Worm (Caenorhabditis elegans) whole organism, L2 larva: Measurements from ENCODE around the gene ins-6.
"Not testable (repeated sequence)": the region's sequence is repeated elsewhere in the genome, so short reads cannot be mapped to it uniquely, and the experiment has no call there.

ENCODE experiments used
- C34F6.9 ChIP-seq: fragments of 150-350 bp; optimal IDR thresholded peaks from 2 replicates; lab custom pipeline; 2014; ENCODE audit warnings: missing biosample characterization, missing genetic modification characterization
- F13H6.1 ChIP-seq: sonication (generic microtip); optimal IDR thresholded peaks from 2 replicates; lab custom pipeline; 2016; ENCODE audit warnings: missing genetic modification characterization, missing compliant biosample characterization
- R02D3.7 ChIP-seq: fragments of 150-350 bp; optimal IDR thresholded peaks from 2 replicates; lab custom pipeline; 2014; ENCODE audit warnings: missing biosample characterization, missing genetic modification characterization
- alr-1 ChIP-seq: fragments of 150-350 bp; optimal IDR thresholded peaks from 2 replicates; lab custom pipeline; 2014; ENCODE audit warnings: missing biosample characterization, missing genetic modification characterization
- aly-2 ChIP-seq: fragments of 150-350 bp; optimal IDR thresholded peaks from 2 replicates; lab custom pipeline; 2014; ENCODE audit warnings: missing biosample characterization, missing genetic modification characterization
- ama-1 ChIP-seq: fragments of 150-350 bp; optimal IDR thresholded peaks from 2 replicates; lab custom pipeline; 2018; ENCODE audit warnings: inconsistent platforms
- blmp-1 ChIP-seq: sonication (generic microtip); optimal IDR thresholded peaks from 2 replicates; lab custom pipeline; 2017; ENCODE audit warnings: missing genetic modification characterization, mild to moderate bottlenecking, missing compliant biosample characterization, antibody characterized with exemption, moderate library complexity; ENCODE audit not compliant: insufficient read depth
- ceh-16 ChIP-seq: fragments of 150-350 bp; optimal IDR thresholded peaks from 2 replicates; lab custom pipeline; 2014; ENCODE audit warnings: missing biosample characterization, missing genetic modification characterization
- ceh-82 ChIP-seq: fragments of 150-350 bp; optimal IDR thresholded peaks from 2 replicates; lab custom pipeline; 2014; ENCODE audit warnings: missing biosample characterization, missing genetic modification characterization
- dmd-4 ChIP-seq: sonication (generic microtip); optimal IDR thresholded peaks from 2 replicates; lab custom pipeline; 2017; ENCODE audit warnings: missing biosample characterization, missing genetic modification characterization
- egl-27 ChIP-seq: sonication (generic microtip); optimal IDR thresholded peaks from 3 replicates; lab custom pipeline; 2017; ENCODE audit warnings: missing biosample characterization, missing genetic modification reagents, missing genetic modification characterization
- elt-1 ChIP-seq: fragments of 150-350 bp; optimal IDR thresholded peaks from 2 replicates; lab custom pipeline; 2014; ENCODE audit warnings: missing biosample characterization, missing genetic modification characterization
- elt-3 ChIP-seq: sonication (generic microtip); optimal IDR thresholded peaks from 2 replicates; lab custom pipeline; 2017; ENCODE audit warnings: missing biosample characterization, missing genetic modification characterization
- fos-1 ChIP-seq: fragments of 150-350 bp; optimal IDR thresholded peaks from 2 replicates; lab custom pipeline; 2014; ENCODE audit warnings: missing biosample characterization, missing genetic modification characterization
- gmeb-1 ChIP-seq: fragments of 150-350 bp; optimal IDR thresholded peaks from 2 replicates; lab custom pipeline; 2014; ENCODE audit warnings: missing biosample characterization, missing genetic modification characterization
- lin-11 ChIP-seq: fragments of 150-350 bp; sonication (generic microtip); optimal IDR thresholded peaks from 2 replicates; lab custom pipeline; 2014; ENCODE audit warnings: missing biosample characterization, missing genetic modification characterization, inconsistent platforms, mixed read lengths
- lin-13 ChIP-seq: fragments of 150-350 bp; optimal IDR thresholded peaks from 2 replicates; lab custom pipeline; 2014; ENCODE audit warnings: missing biosample characterization, missing genetic modification reagents, missing genetic modification characterization
- lin-39 ChIP-seq: fragments of 150-350 bp; optimal IDR thresholded peaks from 2 replicates; lab custom pipeline; 2014; ENCODE audit warnings: missing biosample characterization, missing genetic modification reagents, missing genetic modification characterization
- lsy-2 ChIP-seq, 2 experiments: fragments of 150-350 bp in 1 of 2; sonication (generic microtip) in 1 of 2; optimal IDR thresholded peaks; 2 replicates each; lab custom pipeline; 2014 to 2017; ENCODE audit warnings: missing biosample characterization in 2 of 2, missing genetic modification characterization in 2 of 2
- mab-5 ChIP-seq: fragments of 150-350 bp; optimal IDR thresholded peaks from 2 replicates; lab custom pipeline; 2014; ENCODE audit warnings: missing biosample characterization, missing genetic modification characterization
- mbf-1 ChIP-seq: sonication (generic microtip); optimal IDR thresholded peaks from 2 replicates; lab custom pipeline; 2017; ENCODE audit warnings: missing biosample characterization, missing genetic modification characterization
- mdl-1 ChIP-seq, 2 experiments: fragments of 150-350 bp in 1 of 2; sonication (generic microtip) in 1 of 2; optimal IDR thresholded peaks; 2 replicates each; lab custom pipeline; 2017; ENCODE audit warnings: missing biosample characterization in 2 of 2, missing genetic modification characterization in 2 of 2
- nhr-11 ChIP-seq: fragments of 150-350 bp; optimal IDR thresholded peaks from 2 replicates; lab custom pipeline; 2014; ENCODE audit warnings: missing biosample characterization, missing genetic modification characterization
- nhr-12 ChIP-seq: fragments of 150-350 bp; optimal IDR thresholded peaks from 2 replicates; lab custom pipeline; 2014; ENCODE audit warnings: missing biosample characterization, missing genetic modification characterization
- nhr-129 ChIP-seq: fragments of 150-350 bp; optimal IDR thresholded peaks from 2 replicates; lab custom pipeline; 2014; ENCODE audit warnings: missing biosample characterization, missing genetic modification characterization
- nhr-21 ChIP-seq: fragments of 150-350 bp; optimal IDR thresholded peaks from 2 replicates; lab custom pipeline; 2014; ENCODE audit warnings: missing biosample characterization, missing genetic modification characterization
- nhr-23 ChIP-seq: fragments of 150-350 bp; optimal IDR thresholded peaks from 2 replicates; lab custom pipeline; 2014; ENCODE audit warnings: missing biosample characterization, missing genetic modification reagents, missing genetic modification characterization
- nhr-237 ChIP-seq: fragments of 150-350 bp; optimal IDR thresholded peaks from 2 replicates; lab custom pipeline; 2014; ENCODE audit warnings: missing biosample characterization, missing genetic modification characterization
- nhr-6 ChIP-seq: fragments of 150-350 bp; optimal IDR thresholded peaks from 2 replicates; lab custom pipeline; 2014; ENCODE audit warnings: missing biosample characterization, missing genetic modification characterization
- nhr-77 ChIP-seq: fragments of 150-350 bp; optimal IDR thresholded peaks from 2 replicates; lab custom pipeline; 2014; ENCODE audit warnings: missing biosample characterization, missing genetic modification characterization
- peb-1 ChIP-seq: fragments of 150-350 bp; optimal IDR thresholded peaks from 2 replicates; lab custom pipeline; 2014; ENCODE audit warnings: missing biosample characterization, missing genetic modification characterization
- sem-4 ChIP-seq: fragments of 150-350 bp; optimal IDR thresholded peaks from 2 replicates; lab custom pipeline; 2014; ENCODE audit warnings: missing biosample characterization, missing genetic modification reagents, missing genetic modification characterization
- skn-1 ChIP-seq: sonication (generic microtip); optimal IDR thresholded peaks from 2 replicates; lab custom pipeline; 2017; ENCODE audit warnings: missing biosample characterization, missing genetic modification characterization
- sma-3 ChIP-seq: sonication (generic microtip); optimal IDR thresholded peaks from 2 replicates; lab custom pipeline; 2016; ENCODE audit warnings: missing genetic modification reagents, missing genetic modification characterization, missing compliant biosample characterization
- sma-9 ChIP-seq, 2 experiments: fragments of 150-350 bp in 1 of 2; sonication (generic microtip) in 1 of 2; optimal IDR thresholded peaks; 2 replicates each; lab custom pipeline; 2014 to 2016; ENCODE audit warnings: missing genetic modification characterization in 2 of 2, mild to moderate bottlenecking in 1 of 2, missing biosample characterization in 1 of 2, missing compliant biosample characterization in 1 of 2, missing genetic modification reagents in 1 of 2, moderate library complexity in 1 of 2
- unc-55 ChIP-seq: fragments of 150-350 bp; sonication (generic microtip); optimal IDR thresholded peaks from 3 replicates; lab custom pipeline; 2014; ENCODE audit warnings: missing biosample characterization, missing genetic modification reagents, missing genetic modification characterization
- unc-62 ChIP-seq: fragments of 150-350 bp; optimal IDR thresholded peaks from 2 replicates; lab custom pipeline; 2014; ENCODE audit warnings: missing biosample characterization, missing genetic modification reagents, missing genetic modification characterization
- zag-1 ChIP-seq: fragments of 150-350 bp; optimal IDR thresholded peaks from 2 replicates; lab custom pipeline; 2014; ENCODE audit warnings: missing biosample characterization, missing genetic modification characterization
- ztf-1 ChIP-seq: fragments of 200-800 bp; sonication (Bioruptor generic); conservative IDR thresholded peaks from 2 replicates; pipeline ENCODE4 v1.3.6; 2022; ENCODE audit warnings: missing genetic modification characterization, missing compliant biosample characterization
- ztf-11 ChIP-seq: sonication (generic microtip); optimal IDR thresholded peaks from 2 replicates; lab custom pipeline; 2017; ENCODE audit warnings: missing biosample characterization, missing genetic modification characterization

ins-6 gene

ce11 chrII:6008887-6009286, 8.7 kb downstream of the ins-6 start, which contains the start of gene ZK84.4:
Gene ZK84.4 (minus strand): TSS chrII:6008987.
- not testable (repeated sequence) for TF ChIP-seq peb-1, elt-3, R02D3.7 (tag; lab: Kevin White, UChicago)

ce11 chrII:6010544-6010943, 10.3 kb downstream of the ins-6 start, which contains the start of gene ins-20:
Gene ins-20 (plus strand): TSS chrII:6010844.
- no peak for TF ChIP-seq ceh-16 (tag; lab: Kevin White, UChicago)
- TF ChIP-seq ztf-11 (tag; lab: Kevin White, UChicago): no peak
- TF ChIP-seq elt-3 (tag; lab: Kevin White, UChicago): no peak
- no peak for TF ChIP-seq ztf-1 (GFP tag; lab: Robert Waterston, UW)
- no peak for TF ChIP-seq nhr-23 (tag; lab: Kevin White, UChicago)
- TF ChIP-seq nhr-21 (tag; lab: Kevin White, UChicago): no peak
- TF ChIP-seq egl-27: no peak

ce11 chrII:6014057-6014456, 13.8 kb downstream of the ins-6 start, which contains the start of gene ZK84.2:
Gene ZK84.2 (plus strand): TSS chrII:6014357.
- TF ChIP-seq elt-3 (tag; lab: Kevin White, UChicago); aly-2 (tag; lab: Kevin White, UChicago); ceh-82: not testable (repeated sequence)

ce11 chrII:6016410-6016809, 16.2 kb downstream of the ins-6 start, which contains the start of gene ZK84.5:
Gene ZK84.5 (minus strand): TSS chrII:6016510.
- TF ChIP-seq nhr-23 (tag; lab: Kevin White, UChicago): no peak
- no peak for TF ChIP-seq ztf-1 (GFP tag; lab: Robert Waterston, UW)
- no peak for TF ChIP-seq zag-1 (tag; lab: Kevin White, UChicago)
- no peak for TF ChIP-seq fos-1
- no peak for TF ChIP-seq blmp-1
- TF ChIP-seq sma-3: no peak
- TF ChIP-seq nhr-129: no peak
- TF ChIP-seq egl-27: no peak
- TF ChIP-seq ama-1 (lab: Kevin White, UChicago): no peak
- TF ChIP-seq elt-1: no peak
- no peak for TF ChIP-seq nhr-21 (tag; lab: Kevin White, UChicago)
- TF ChIP-seq skn-1: no peak
- TF ChIP-seq mdl-1 (tag; optimal IDR thresholded peaks at IDR 0.05; lab: Kevin White, UChicago): no peak
- TF ChIP-seq lin-11: no peak
- TF ChIP-seq mab-5 (tag; lab: Kevin White, UChicago): no peak
- TF ChIP-seq nhr-237 (tag; lab: Kevin White, UChicago): no peak
- TF ChIP-seq ceh-82: no peak
- no peak for TF ChIP-seq R02D3.7 (tag; lab: Kevin White, UChicago)
- no peak for TF ChIP-seq gmeb-1 (tag; lab: Kevin White, UChicago)

- TF ChIP-seq alr-1 (no peak), ceh-82 (no peak), unc-62 (GFP tag; lab: Kevin White, UChicago) (no peak), sma-3 (no peak), fos-1 (no peak), nhr-77 (tag; lab: Kevin White, UChicago) (no peak), blmp-1 (no peak), F13H6.1 (tag; lab: Kevin White, UChicago) (no peak), R02D3.7 (tag; lab: Kevin White, UChicago) (no peak), nhr-12 (tag; lab: Kevin White, UChicago) (no peak), mbf-1 (no peak), ztf-11 (tag; lab: Kevin White, UChicago) (no peak), nhr-11 (tag; lab: Kevin White, UChicago) (no peak), sma-9 (GFP tag; optimal IDR thresholded peaks at IDR 0.05; lab: Kevin White, UChicago) (no peak), sma-9 (tag; optimal IDR thresholded peaks at IDR 0.05; lab: Kevin White, UChicago) (no peak), lin-13 (GFP tag; lab: Kevin White, UChicago) (no peak)
These were observed 20.1 kb downstream of the ins-6 start, which contains the start of gene ZK84.1 for ce11 chrII:6020353-6020752. Gene ZK84.1 (plus strand): TSS chrII:6020653.

- TF ChIP-seq sem-4 (tag; lab: Kevin White, UChicago): no peak
- no peak for TF ChIP-seq elt-1
- TF ChIP-seq F13H6.1 (tag; lab: Kevin White, UChicago): no peak
- no peak for TF ChIP-seq aly-2 (tag; lab: Kevin White, UChicago)
- TF ChIP-seq dmd-4 (tag; lab: Kevin White, UChicago): no peak
- TF ChIP-seq nhr-237 (tag; lab: Kevin White, UChicago): no peak
- no peak for TF ChIP-seq mdl-1 (tag; optimal IDR thresholded peaks at IDR 0.05; lab: Kevin White, UChicago)
- TF ChIP-seq nhr-6 (tag; lab: Kevin White, UChicago): no peak
- TF ChIP-seq lin-39: no peak
- TF ChIP-seq lsy-2 (tag; optimal IDR thresholded peaks at IDR 0.05; lab: Kevin White, UChicago): no peak
- TF ChIP-seq sma-3: no peak
- TF ChIP-seq unc-55 (GFP tag; lab: Kevin White, UChicago): no peak
- TF ChIP-seq C34F6.9 (tag; lab: Kevin White, UChicago): no peak
- no peak for TF ChIP-seq ceh-16 (tag; lab: Kevin White, UChicago)
- TF ChIP-seq, all 48 proteins: peak for 0
These were observed 22.4 kb downstream of the ins-6 start for ce11 chrII:6022596-6022995.
